Worm (Caenorhabditis elegans): ENCODE results near the gene W03H9.1.

Gene W03H9.1

DNA sequence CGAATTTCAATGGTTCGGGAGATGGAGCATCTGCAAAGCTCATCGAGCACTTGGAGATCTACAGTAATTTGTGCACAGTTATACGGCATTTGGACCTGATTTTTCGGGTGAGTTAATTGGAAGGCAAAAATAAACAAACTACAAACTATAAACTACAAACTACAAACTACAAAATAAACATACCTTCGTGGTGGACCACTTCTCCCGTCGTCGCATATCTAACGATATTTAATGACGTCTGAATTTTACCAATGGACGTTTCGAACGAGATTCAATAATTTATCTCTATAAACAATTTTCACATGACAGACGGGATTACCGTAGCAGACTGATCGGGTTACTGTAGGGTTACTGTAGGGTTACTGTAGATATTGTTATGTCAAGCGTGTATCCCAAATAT lies 43.8 kb downstream of the W03H9.1 start:
- TF ChIP-seq nhr-85 (tag) (peak; percentile 59), ceh-8 (GFP tag; optimal IDR thresholded peaks at IDR 0.05) (no peak), tlp-1 (tag; optimal IDR thresholded peaks at IDR 0.05) (no peak), jun-1 (tag; optimal IDR thresholded peaks at IDR 0.05) (no peak), C04F5.9 (tag; optimal IDR thresholded peaks at IDR 0.05) (no peak), nhr-11 (tag; optimal IDR thresholded peaks at IDR 0.05) (no peak)

DNA sequence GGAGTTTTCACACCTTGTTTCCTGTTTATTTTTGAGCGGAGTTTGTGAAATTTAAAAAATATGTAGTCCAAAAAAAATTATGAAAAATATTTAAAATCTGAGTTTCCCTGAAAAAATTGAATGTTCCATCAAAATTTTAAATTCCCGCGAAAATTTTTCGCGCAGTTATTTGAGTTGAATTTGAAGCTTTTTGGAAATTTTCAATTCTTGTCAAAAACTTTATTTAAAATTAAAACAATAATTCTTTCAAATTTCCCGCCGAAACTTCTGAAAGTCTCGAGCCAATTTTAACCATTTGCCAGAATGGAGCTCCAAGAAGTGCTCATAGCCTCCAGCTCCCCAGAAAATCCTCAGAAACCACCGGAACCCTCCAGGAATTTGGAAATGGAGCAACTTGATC lies 45.5 kb downstream of the W03H9.1 start, which contains the start of gene gur-4:
Gene gur-4 (plus strand): TSS at position 301 of the 400 bp plus-strand sequence.
- TF ChIP-seq efl-1 (optimal IDR thresholded peaks at IDR 0.05) (no peak), efl-1 (GFP tag; optimal IDR thresholded peaks at IDR 0.05 in 1 of 2) (no peak), fkh-10 (GFP tag; optimal IDR thresholded peaks at IDR 0.05) (no peak), nhr-11 (tag; optimal IDR thresholded peaks at IDR 0.05) (no peak), mep-1 (tag; optimal IDR thresholded peaks at IDR 0.05) (no peak), ceh-63 (GFP tag; optimal IDR thresholded peaks at IDR 0.05) (no peak), zag-1 (tag; optimal IDR thresholded peaks at IDR 0.05) (no peak), sptf-1 (tag; optimal IDR thresholded peaks at IDR 0.05) (no peak), snu-23 (GFP tag; optimal IDR thresholded peaks at IDR 0.05) (no peak)

DNA sequence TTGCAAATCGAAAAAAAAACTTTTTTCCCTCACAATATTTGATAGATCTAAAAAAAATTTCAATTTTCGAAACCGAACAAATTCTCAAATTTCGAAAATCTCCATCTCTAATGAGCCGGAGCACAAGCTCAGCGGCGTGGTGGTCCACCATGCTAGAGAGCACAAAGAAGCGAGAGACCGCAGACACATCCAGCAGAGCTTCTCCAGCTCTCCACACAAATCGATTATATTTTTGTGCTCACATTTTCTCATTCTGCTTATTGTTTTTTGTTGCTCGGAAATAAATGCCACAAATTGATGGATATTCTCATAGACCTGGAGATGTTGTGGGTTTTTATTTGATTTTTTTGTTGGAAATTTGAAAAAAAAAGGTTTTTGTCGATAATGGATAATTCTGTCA lies 47.8 kb downstream of the W03H9.1 start:
- no peak for TF ChIP-seq lin-35 (GFP tag; optimal IDR thresholded peaks at IDR 0.05)
- TF ChIP-seq C34B4.2 (tag; optimal IDR thresholded peaks at IDR 0.05): no peak
- no peak for TF ChIP-seq zag-1 (tag; optimal IDR thresholded peaks at IDR 0.05)
- peak in 1 of 3 experiments; percentile 22 for TF ChIP-seq dpl-1 (GFP tag; optimal IDR thresholded peaks at IDR 0.05)
- no peak for TF ChIP-seq ceh-90 (tag; optimal IDR thresholded peaks at IDR 0.05)
- peak in 1 of 2 experiments; percentile 4 for TF ChIP-seq lsy-2 (tag; optimal IDR thresholded peaks at IDR 0.05)
- TF ChIP-seq nhr-20 (tag; optimal IDR thresholded peaks at IDR 0.05): no peak
- TF ChIP-seq hlh-4 (tag; optimal IDR thresholded peaks at IDR 0.05): no peak
- no peak for TF ChIP-seq efl-1 (optimal IDR thresholded peaks at IDR 0.05)
- TF ChIP-seq efl-1 (GFP tag; optimal IDR thresholded peaks at IDR 0.05 in 1 of 2): peak in 1 of 2 experiments; percentile 15
- TF ChIP-seq Y116A8C.19 (tag; optimal IDR thresholded peaks at IDR 0.05; ENCODE audit: borderline replicate concordance): no peak

DNA sequence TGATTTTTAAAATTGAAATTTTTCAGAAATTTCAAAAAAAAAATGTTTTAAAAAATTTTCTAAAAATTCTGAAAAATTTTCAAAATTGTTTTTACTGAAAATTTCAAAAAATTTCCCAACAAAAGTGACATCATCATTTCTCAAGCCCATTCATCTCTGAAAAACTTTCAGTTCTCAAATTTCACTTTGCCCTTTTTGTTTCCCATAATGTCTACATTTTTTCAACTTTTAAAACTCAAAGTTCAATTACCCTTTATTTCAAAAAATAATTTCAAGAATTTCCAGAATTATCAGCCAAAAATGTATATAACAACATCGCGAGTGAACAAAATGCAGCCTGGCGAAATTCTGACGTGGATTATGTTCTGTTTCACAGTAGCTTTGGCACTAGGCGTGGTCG lies 49.0 kb downstream of the W03H9.1 start, which contains the start of gene bkip-1:
Gene bkip-1 (plus strand): TSS at position 301 of the 400 bp plus-strand sequence.
- TF ChIP-seq ceh-63 (GFP tag; optimal IDR thresholded peaks at IDR 0.05) (no peak), lsy-2 (tag; optimal IDR thresholded peaks at IDR 0.05) (no peak), nhr-47 (tag; optimal IDR thresholded peaks at IDR 0.05) (no peak), mdl-1 (tag; optimal IDR thresholded peaks at IDR 0.05) (no peak), nhr-11 (tag; optimal IDR thresholded peaks at IDR 0.05) (no peak), ceh-82 (tag; optimal IDR thresholded peaks at IDR 0.05) (no peak), isw-1 (GFP tag; IDR thresholded peaks at IDR 0.05) (no peak), skn-1 (tag; optimal IDR thresholded peaks at IDR 0.05) (no peak), nhr-20 (tag; optimal IDR thresholded peaks at IDR 0.05) (no peak), ama-1 (optimal IDR thresholded peaks at IDR 0.05) (no peak), mep-1 (tag; optimal IDR thresholded peaks at IDR 0.05) (no peak), nhr-237 (tag; optimal IDR thresholded peaks at IDR 0.05) (no peak), ceh-8 (GFP tag; optimal IDR thresholded peaks at IDR 0.05) (no peak)

DNA sequence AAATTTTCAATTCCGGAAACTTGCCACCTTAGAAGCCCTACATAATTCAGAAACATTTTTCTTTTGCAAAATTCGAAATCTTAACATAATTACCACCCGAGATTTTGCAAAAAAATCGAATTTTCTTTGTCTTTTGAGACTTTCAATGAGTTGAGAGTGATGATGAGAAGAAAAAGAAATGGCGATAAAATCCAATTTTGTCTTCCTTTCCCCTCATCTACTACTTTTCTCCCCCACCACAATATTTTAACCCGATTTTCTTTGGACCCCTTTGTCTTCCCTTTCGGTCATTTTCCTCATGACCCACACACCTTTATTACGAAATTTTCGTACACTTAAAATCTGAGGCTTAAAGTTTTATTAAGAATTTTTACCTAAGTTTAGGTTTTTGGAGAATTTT lies 51.6 kb downstream of the W03H9.1 start:
- no peak for TF ChIP-seq ets-5 (GFP tag; IDR thresholded peaks at IDR 0.05)
- no peak for TF ChIP-seq ceh-8 (GFP tag; optimal IDR thresholded peaks at IDR 0.05)
- no peak for TF ChIP-seq hlh-17 (GFP tag; optimal IDR thresholded peaks at IDR 0.05; ENCODE audit: borderline replicate concordance)
- TF ChIP-seq lin-14 (GFP tag; optimal IDR thresholded peaks at IDR 0.05): peak; percentile 48

DNA sequence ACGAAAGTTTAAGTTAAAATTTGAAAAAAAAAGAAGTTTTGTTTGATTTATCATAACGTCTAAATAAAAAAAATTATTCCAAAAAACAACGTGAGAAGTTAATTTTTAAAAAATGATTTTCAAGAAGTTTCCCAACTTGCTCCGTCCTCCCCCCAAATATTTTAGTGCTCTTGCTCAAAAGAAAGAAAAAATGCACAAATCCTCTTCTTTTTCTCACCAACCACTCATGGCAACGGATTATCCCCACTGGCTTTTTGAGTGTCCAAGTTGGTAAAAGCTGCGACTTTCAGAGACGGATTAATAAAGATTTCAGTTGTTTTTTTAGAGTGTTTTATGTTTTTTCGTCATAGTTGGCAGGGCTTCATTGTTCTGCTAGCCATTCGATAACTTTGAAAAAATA lies 52.4 kb downstream of the W03H9.1 start, which contains the start of gene Y39G8C.2:
Gene Y39G8C.2 (minus strand): TSS at position 101 of the 400 bp plus-strand sequence.
- TF ChIP-seq ama-1 (optimal IDR thresholded peaks at IDR 0.05) (no peak), C34B4.2 (tag; optimal IDR thresholded peaks at IDR 0.05) (no peak), nhr-76 (tag; optimal IDR thresholded peaks at IDR 0.05) (no peak), skn-1 (tag; optimal IDR thresholded peaks at IDR 0.05) (no peak), Y116A8C.19 (tag; optimal IDR thresholded peaks at IDR 0.05; ENCODE audit: borderline replicate concordance) (no peak), sox-4 (tag; optimal IDR thresholded peaks at IDR 0.05) (no peak), alr-1 (tag; optimal IDR thresholded peaks at IDR 0.05; ENCODE audit: borderline replicate concordance) (no peak), snpc-4 (tag; optimal IDR thresholded peaks at IDR 0.05) (no peak), unc-62 (GFP tag; optimal IDR thresholded peaks at IDR 0.05) (no peak), pag-3 (tag; optimal IDR thresholded peaks at IDR 0.05; ENCODE audit: borderline replicate concordance, insufficient read depth) (no peak), pax-3 (tag; optimal IDR thresholded peaks at IDR 0.05) (no peak), nhr-47 (tag; optimal IDR thresholded peaks at IDR 0.05) (no peak), nhr-237 (tag; optimal IDR thresholded peaks at IDR 0.05) (no peak), dsc-1 (tag; optimal IDR thresholded peaks at IDR 0.05) (no peak)
